Worm (Caenorhabditis elegans): Measurements from ENCODE around the gene M151.10.

ce11 chrII:3673493-3673892, 33.4 kb upstream of the M151.10 start, which contains the start of gene sea-1:
- no peak for TF ChIP-seq pha-4 (tag; optimal IDR thresholded peaks at IDR 0.05)
- no peak for TF ChIP-seq lin-13 (tag; optimal IDR thresholded peaks at IDR 0.05)
- TF ChIP-seq nhr-28 (tag; optimal IDR thresholded peaks at IDR 0.05) = no peak
- TF ChIP-seq mab-5 (tag; optimal IDR thresholded peaks at IDR 0.05) = no peak
- TF ChIP-seq snpc-4 (tag; optimal IDR thresholded peaks at IDR 0.05) = no peak
- no peak for TF ChIP-seq lsy-2 (tag; optimal IDR thresholded peaks at IDR 0.05)
